Worm (Caenorhabditis elegans) whole organism, L2 larva: ENCODE measurements around the gene F55E10.1.
A peak's percentile ranks its signal among the peaks of the same experiment; 100 is the strongest.

Source experiments
- C34F6.9 ChIP-seq: fragments of 150-350 bp; optimal IDR thresholded peaks from 2 replicates; lab custom pipeline; 2014; ENCODE audit warnings: missing biosample characterization, missing genetic modification characterization
- F13H6.1 ChIP-seq: sonication (generic microtip); optimal IDR thresholded peaks from 2 replicates; lab custom pipeline; 2016; ENCODE audit warnings: missing genetic modification characterization, missing compliant biosample characterization
- R02D3.7 ChIP-seq: fragments of 150-350 bp; optimal IDR thresholded peaks from 2 replicates; lab custom pipeline; 2014; ENCODE audit warnings: missing biosample characterization, missing genetic modification characterization
- Y55F3AM.14 ChIP-seq: fragments of 200-800 bp; sonication (Bioruptor generic); optimal IDR thresholded peaks from 2 replicates; lab custom pipeline; 2018; ENCODE audit warnings: mild to moderate bottlenecking, missing genetic modification characterization, missing compliant biosample characterization
- ZK546.5 ChIP-seq: sonication (generic microtip); optimal IDR thresholded peaks from 2 replicates; lab custom pipeline; 2017; ENCODE audit warnings: missing biosample characterization, missing genetic modification characterization
- alr-1 ChIP-seq: fragments of 150-350 bp; optimal IDR thresholded peaks from 2 replicates; lab custom pipeline; 2014; ENCODE audit warnings: missing biosample characterization, missing genetic modification characterization
- aly-2 ChIP-seq: fragments of 150-350 bp; optimal IDR thresholded peaks from 2 replicates; lab custom pipeline; 2014; ENCODE audit warnings: missing biosample characterization, missing genetic modification characterization
- ama-1 ChIP-seq: fragments of 150-350 bp; optimal IDR thresholded peaks from 2 replicates; lab custom pipeline; 2018; ENCODE audit warnings: inconsistent platforms
- blmp-1 ChIP-seq: sonication (generic microtip); optimal IDR thresholded peaks from 2 replicates; lab custom pipeline; 2017; ENCODE audit warnings: missing genetic modification characterization, mild to moderate bottlenecking, missing compliant biosample characterization, antibody characterized with exemption, moderate library complexity; ENCODE audit not compliant: insufficient read depth
- ceh-16 ChIP-seq: fragments of 150-350 bp; optimal IDR thresholded peaks from 2 replicates; lab custom pipeline; 2014; ENCODE audit warnings: missing biosample characterization, missing genetic modification characterization
- ceh-82 ChIP-seq: fragments of 150-350 bp; optimal IDR thresholded peaks from 2 replicates; lab custom pipeline; 2014; ENCODE audit warnings: missing biosample characterization, missing genetic modification characterization
- crh-2 ChIP-seq: sonication (generic microtip); optimal IDR thresholded peaks from 2 replicates; lab custom pipeline; 2017; ENCODE audit warnings: missing biosample characterization, missing genetic modification characterization
- dmd-4 ChIP-seq: sonication (generic microtip); optimal IDR thresholded peaks from 2 replicates; lab custom pipeline; 2017; ENCODE audit warnings: missing biosample characterization, missing genetic modification characterization
- egl-27 ChIP-seq: sonication (generic microtip); optimal IDR thresholded peaks from 3 replicates; lab custom pipeline; 2017; ENCODE audit warnings: missing biosample characterization, missing genetic modification reagents, missing genetic modification characterization
- elt-1 ChIP-seq: fragments of 150-350 bp; optimal IDR thresholded peaks from 2 replicates; lab custom pipeline; 2014; ENCODE audit warnings: missing biosample characterization, missing genetic modification characterization
- elt-3 ChIP-seq: sonication (generic microtip); optimal IDR thresholded peaks from 2 replicates; lab custom pipeline; 2017; ENCODE audit warnings: missing biosample characterization, missing genetic modification characterization
- fos-1 ChIP-seq: fragments of 150-350 bp; optimal IDR thresholded peaks from 2 replicates; lab custom pipeline; 2014; ENCODE audit warnings: missing biosample characterization, missing genetic modification characterization
- gmeb-1 ChIP-seq: fragments of 150-350 bp; optimal IDR thresholded peaks from 2 replicates; lab custom pipeline; 2014; ENCODE audit warnings: missing biosample characterization, missing genetic modification characterization
- lin-11 ChIP-seq: fragments of 150-350 bp; sonication (generic microtip); optimal IDR thresholded peaks from 2 replicates; lab custom pipeline; 2014; ENCODE audit warnings: missing biosample characterization, missing genetic modification characterization, inconsistent platforms, mixed read lengths
- lin-13 ChIP-seq: fragments of 150-350 bp; optimal IDR thresholded peaks from 2 replicates; lab custom pipeline; 2014; ENCODE audit warnings: missing biosample characterization, missing genetic modification reagents, missing genetic modification characterization
- lin-39 ChIP-seq: fragments of 150-350 bp; optimal IDR thresholded peaks from 2 replicates; lab custom pipeline; 2014; ENCODE audit warnings: missing biosample characterization, missing genetic modification reagents, missing genetic modification characterization
- lsy-2 ChIP-seq, 2 experiments: fragments of 150-350 bp in 1 of 2; sonication (generic microtip) in 1 of 2; optimal IDR thresholded peaks; 2 replicates each; lab custom pipeline; 2014 to 2017; ENCODE audit warnings: missing biosample characterization in 2 of 2, missing genetic modification characterization in 2 of 2
- mab-5 ChIP-seq: fragments of 150-350 bp; optimal IDR thresholded peaks from 2 replicates; lab custom pipeline; 2014; ENCODE audit warnings: missing biosample characterization, missing genetic modification characterization
- mbf-1 ChIP-seq: sonication (generic microtip); optimal IDR thresholded peaks from 2 replicates; lab custom pipeline; 2017; ENCODE audit warnings: missing biosample characterization, missing genetic modification characterization
- mdl-1 ChIP-seq, 2 experiments: fragments of 150-350 bp in 1 of 2; sonication (generic microtip) in 1 of 2; optimal IDR thresholded peaks; 2 replicates each; lab custom pipeline; 2017; ENCODE audit warnings: missing biosample characterization in 2 of 2, missing genetic modification characterization in 2 of 2
- nhr-10 ChIP-seq: sonication (generic microtip); optimal IDR thresholded peaks from 2 replicates; lab custom pipeline; 2017; ENCODE audit warnings: missing biosample characterization, missing genetic modification characterization
- nhr-11 ChIP-seq: fragments of 150-350 bp; optimal IDR thresholded peaks from 2 replicates; lab custom pipeline; 2014; ENCODE audit warnings: missing biosample characterization, missing genetic modification characterization
- nhr-12 ChIP-seq: fragments of 150-350 bp; optimal IDR thresholded peaks from 2 replicates; lab custom pipeline; 2014; ENCODE audit warnings: missing biosample characterization, missing genetic modification characterization
- nhr-129 ChIP-seq: fragments of 150-350 bp; optimal IDR thresholded peaks from 2 replicates; lab custom pipeline; 2014; ENCODE audit warnings: missing biosample characterization, missing genetic modification characterization
- nhr-21 ChIP-seq: fragments of 150-350 bp; optimal IDR thresholded peaks from 2 replicates; lab custom pipeline; 2014; ENCODE audit warnings: missing biosample characterization, missing genetic modification characterization
- nhr-23 ChIP-seq: fragments of 150-350 bp; optimal IDR thresholded peaks from 2 replicates; lab custom pipeline; 2014; ENCODE audit warnings: missing biosample characterization, missing genetic modification reagents, missing genetic modification characterization
- nhr-237 ChIP-seq: fragments of 150-350 bp; optimal IDR thresholded peaks from 2 replicates; lab custom pipeline; 2014; ENCODE audit warnings: missing biosample characterization, missing genetic modification characterization
- nhr-25 ChIP-seq: fragments of 150-350 bp; sonication (generic microtip); optimal IDR thresholded peaks from 3 replicates; lab custom pipeline; 2014; ENCODE audit warnings: missing biosample characterization, missing genetic modification characterization
- nhr-6 ChIP-seq: fragments of 150-350 bp; optimal IDR thresholded peaks from 2 replicates; lab custom pipeline; 2014; ENCODE audit warnings: missing biosample characterization, missing genetic modification characterization
- nhr-77 ChIP-seq: fragments of 150-350 bp; optimal IDR thresholded peaks from 2 replicates; lab custom pipeline; 2014; ENCODE audit warnings: missing biosample characterization, missing genetic modification characterization
- peb-1 ChIP-seq: fragments of 150-350 bp; optimal IDR thresholded peaks from 2 replicates; lab custom pipeline; 2014; ENCODE audit warnings: missing biosample characterization, missing genetic modification characterization
- sem-4 ChIP-seq: fragments of 150-350 bp; optimal IDR thresholded peaks from 2 replicates; lab custom pipeline; 2014; ENCODE audit warnings: missing biosample characterization, missing genetic modification reagents, missing genetic modification characterization
- skn-1 ChIP-seq: sonication (generic microtip); optimal IDR thresholded peaks from 2 replicates; lab custom pipeline; 2017; ENCODE audit warnings: missing biosample characterization, missing genetic modification characterization
- sma-3 ChIP-seq: sonication (generic microtip); optimal IDR thresholded peaks from 2 replicates; lab custom pipeline; 2016; ENCODE audit warnings: missing genetic modification reagents, missing genetic modification characterization, missing compliant biosample characterization
- sma-9 ChIP-seq, 2 experiments: fragments of 150-350 bp in 1 of 2; sonication (generic microtip) in 1 of 2; optimal IDR thresholded peaks; 2 replicates each; lab custom pipeline; 2014 to 2016; ENCODE audit warnings: missing genetic modification characterization in 2 of 2, mild to moderate bottlenecking in 1 of 2, missing biosample characterization in 1 of 2, missing compliant biosample characterization in 1 of 2, missing genetic modification reagents in 1 of 2, moderate library complexity in 1 of 2
- snpc-4 ChIP-seq: fragments of 150-350 bp; optimal IDR thresholded peaks from 2 replicates; lab custom pipeline; 2014; ENCODE audit warnings: missing biosample characterization, missing genetic modification characterization
- unc-39 ChIP-seq: fragments of 150-350 bp; optimal IDR thresholded peaks from 2 replicates; lab custom pipeline; 2014; ENCODE audit warnings: missing biosample characterization, missing genetic modification characterization
- unc-55 ChIP-seq: fragments of 150-350 bp; sonication (generic microtip); optimal IDR thresholded peaks from 3 replicates; lab custom pipeline; 2014; ENCODE audit warnings: missing biosample characterization, missing genetic modification reagents, missing genetic modification characterization
- unc-62 ChIP-seq: fragments of 150-350 bp; optimal IDR thresholded peaks from 2 replicates; lab custom pipeline; 2014; ENCODE audit warnings: missing biosample characterization, missing genetic modification reagents, missing genetic modification characterization
- zag-1 ChIP-seq: fragments of 150-350 bp; optimal IDR thresholded peaks from 2 replicates; lab custom pipeline; 2014; ENCODE audit warnings: missing biosample characterization, missing genetic modification characterization
- ztf-1 ChIP-seq: fragments of 200-800 bp; sonication (Bioruptor generic); conservative IDR thresholded peaks from 2 replicates; pipeline ENCODE4 v1.3.6; 2022; ENCODE audit warnings: missing genetic modification characterization, missing compliant biosample characterization
- ztf-11 ChIP-seq: sonication (generic microtip); optimal IDR thresholded peaks from 2 replicates; lab custom pipeline; 2017; ENCODE audit warnings: missing biosample characterization, missing genetic modification characterization
- ztf-4 ChIP-seq: fragments of 150-350 bp; optimal IDR thresholded peaks from 2 replicates; lab custom pipeline; 2014; ENCODE audit warnings: missing biosample characterization, missing genetic modification characterization

The F55E10.1 gene

DNA sequence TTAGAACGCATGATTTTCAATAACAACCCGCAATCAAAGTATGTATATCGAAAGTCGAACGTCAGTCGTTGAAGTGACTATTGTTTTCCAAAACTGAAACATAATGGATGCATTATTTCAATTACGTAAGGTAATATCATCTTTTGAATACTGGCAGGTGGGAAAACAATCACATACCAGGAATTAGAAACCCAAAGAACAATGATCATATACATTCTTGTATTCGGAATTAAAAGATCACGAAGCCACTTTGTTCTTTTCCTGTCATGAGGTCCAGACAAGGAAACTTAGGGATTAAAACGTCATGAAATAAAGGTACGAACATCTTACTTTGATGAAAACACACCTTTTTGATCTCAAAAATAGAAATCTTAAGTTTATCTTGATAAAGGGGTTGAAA lies 20.6 kb downstream of the F55E10.1 start:
- TF ChIP-seq ceh-82 (tag; lab: Kevin White, UChicago), result no peak
- no peak for TF ChIP-seq gmeb-1 (tag; lab: Kevin White, UChicago)
- no peak for TF ChIP-seq lin-39 (tag; lab: Kevin White, UChicago)
- no peak for TF ChIP-seq sma-9 (GFP tag; optimal IDR thresholded peaks at IDR 0.05; lab: Kevin White, UChicago)
- no peak for TF ChIP-seq sma-9 (tag; optimal IDR thresholded peaks at IDR 0.05; lab: Kevin White, UChicago)
- no peak for TF ChIP-seq crh-2 (tag; lab: Kevin White, UChicago)
- TF ChIP-seq skn-1, result no peak
- no peak for TF ChIP-seq mdl-1 (tag; optimal IDR thresholded peaks at IDR 0.05; lab: Kevin White, UChicago)
- no peak for TF ChIP-seq lin-11 (tag; lab: Kevin White, UChicago)
- TF ChIP-seq elt-1 (tag; lab: Kevin White, UChicago), result no peak
- no peak for TF ChIP-seq peb-1
- TF ChIP-seq zag-1 (tag; lab: Kevin White, UChicago), result no peak
- TF ChIP-seq ama-1 (lab: Kevin White, UChicago), result no peak

DNA sequence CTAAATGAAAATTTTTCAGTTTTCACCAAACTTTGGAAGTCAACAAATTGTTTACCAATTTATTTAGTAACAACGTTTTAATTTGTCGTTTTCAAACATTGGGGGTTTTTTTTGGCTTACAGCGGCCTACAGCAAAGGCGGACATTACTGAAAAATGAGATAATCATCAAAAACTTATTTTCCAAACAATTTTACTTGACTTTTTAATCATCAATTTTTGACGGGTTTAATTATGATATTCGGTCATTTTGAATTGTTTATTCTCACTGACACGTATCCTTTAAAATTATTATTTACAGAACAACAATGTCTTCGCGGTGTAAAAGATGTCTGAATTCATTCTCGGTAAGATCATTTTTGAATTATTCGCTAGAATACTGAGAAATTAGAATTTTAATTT lies 25.8 kb downstream of the F55E10.1 start, which contains the start of gene F40B5.2:
Gene F40B5.2 (plus strand): TSS at position 301 of the 400 bp plus-strand sequence.
- no peak for TF ChIP-seq lsy-2 (tag; optimal IDR thresholded peaks at IDR 0.05; lab: Kevin White, UChicago)

DNA sequence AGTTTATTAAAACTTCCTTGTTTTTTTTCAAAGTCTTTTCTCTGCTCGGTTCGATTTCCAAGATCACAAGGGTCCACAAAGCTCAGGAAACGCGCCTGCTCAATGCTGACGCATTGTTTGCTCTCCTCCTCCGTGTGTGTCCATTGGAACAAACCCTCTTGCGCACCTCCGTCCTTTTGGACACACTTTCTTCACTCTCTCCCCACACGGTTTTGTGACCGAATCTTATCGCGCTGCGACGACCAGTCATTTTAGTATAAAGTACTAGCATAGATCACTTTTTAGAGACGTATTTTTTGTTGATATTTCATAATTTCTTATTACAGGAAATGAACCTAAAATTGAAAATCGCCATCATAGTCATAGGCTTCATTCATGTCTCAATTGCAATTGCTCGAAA lies 26.4 kb downstream of the F55E10.1 start:
- peak; percentile 80 for TF ChIP-seq C34F6.9
- no peak for TF ChIP-seq nhr-23
- no peak for TF ChIP-seq unc-62
- TF ChIP-seq nhr-10 (tag; lab: Kevin White, UChicago), result peak; percentile 34
- TF ChIP-seq lsy-2 (tag; optimal IDR thresholded peaks at IDR 0.05; lab: Kevin White, UChicago), result peak; percentile 63 to 83
- no peak for TF ChIP-seq mbf-1 (tag; lab: Kevin White, UChicago)
- no peak for TF ChIP-seq peb-1
- TF ChIP-seq lin-13 (GFP tag; lab: Kevin White, UChicago), result peak; percentile 74
- no peak for TF ChIP-seq ztf-11 (tag; lab: Kevin White, UChicago)
- peak; percentile 67 for TF ChIP-seq crh-2 (tag; lab: Kevin White, UChicago)
- no peak for TF ChIP-seq ceh-16
- no peak for TF ChIP-seq nhr-237 (tag; lab: Kevin White, UChicago)
- peak; percentile 0 for TF ChIP-seq ceh-82 (tag; lab: Kevin White, UChicago)
- TF ChIP-seq gmeb-1 (tag; lab: Kevin White, UChicago), result peak; percentile 77
- peak; percentile 84 for TF ChIP-seq sma-9 (GFP tag; optimal IDR thresholded peaks at IDR 0.05; lab: Kevin White, UChicago)
- TF ChIP-seq sma-9 (tag; optimal IDR thresholded peaks at IDR 0.05; lab: Kevin White, UChicago), result no peak
- no peak for TF ChIP-seq elt-1 (tag; lab: Kevin White, UChicago)
- peak; percentile 85 for TF ChIP-seq F13H6.1
- TF ChIP-seq mab-5 (tag; lab: Kevin White, UChicago), result peak; percentile 33
- no peak for TF ChIP-seq nhr-77
- no peak for TF ChIP-seq ztf-4
- TF ChIP-seq nhr-21 (tag; lab: Kevin White, UChicago), result peak; percentile 27
- peak; percentile 36 for TF ChIP-seq nhr-6 (tag; lab: Kevin White, UChicago)
- TF ChIP-seq R02D3.7, result no peak
- TF ChIP-seq ama-1 (lab: Kevin White, UChicago), result no peak
- no peak for TF ChIP-seq nhr-11 (tag; lab: Kevin White, UChicago)
- TF ChIP-seq Y55F3AM.14 (GFP tag; lab: Kevin White, UChicago), result no peak
- TF ChIP-seq nhr-129 (tag; lab: Kevin White, UChicago), result peak; percentile 80
- TF ChIP-seq sma-3, result peak; percentile 53
- TF ChIP-seq ztf-1 (GFP tag; lab: Robert Waterston, UW), result no peak
- TF ChIP-seq blmp-1 (tag; lab: Kevin White, UChicago), result no peak
- TF ChIP-seq sem-4, result peak; percentile 60
- TF ChIP-seq fos-1 (tag; lab: Kevin White, UChicago), result peak; percentile 86
- TF ChIP-seq dmd-4 (tag; lab: Kevin White, UChicago), result no peak
- no peak for TF ChIP-seq alr-1
- no peak for TF ChIP-seq unc-39 (tag; lab: Kevin White, UChicago)
- no peak for TF ChIP-seq aly-2
- TF ChIP-seq egl-27 (tag; lab: Kevin White, UChicago), result peak; percentile 78
- no peak for TF ChIP-seq ZK546.5 (tag; lab: Kevin White, UChicago)
- TF ChIP-seq unc-55, result peak; percentile 88
- peak in 1 of 2 experiments; percentile 19 for TF ChIP-seq mdl-1 (tag; optimal IDR thresholded peaks at IDR 0.05; lab: Kevin White, UChicago)
- TF ChIP-seq lin-39 (tag; lab: Kevin White, UChicago), result no peak
- no peak for TF ChIP-seq skn-1
- TF ChIP-seq elt-3 (tag; lab: Kevin White, UChicago), result no peak
- peak; percentile 64 for TF ChIP-seq lin-11 (tag; lab: Kevin White, UChicago)
- TF ChIP-seq nhr-25 (tag; lab: Kevin White, UChicago), result no peak
- peak; percentile 11 for TF ChIP-seq zag-1 (tag; lab: Kevin White, UChicago)
- no peak for TF ChIP-seq nhr-12
- no peak for TF ChIP-seq snpc-4 (tag; lab: Kevin White, UChicago)
- TF ChIP-seq, all 48 proteins: peak for 21
